Worm (Caenorhabditis elegans) whole organism, mixed stage, embryonic: Measurements from ENCODE around the gene cpin-1.

Experiments used
- M03D4.4 ChIP-seq: sonication (generic microtip); optimal IDR thresholded peaks from 2 replicates; lab custom pipeline; 2017; ENCODE audit warnings: mild to moderate bottlenecking, missing genetic modification characterization, missing compliant biosample characterization
- bed-3 ChIP-seq: fragments of 200-800 bp; sonication (Bioruptor generic); optimal IDR thresholded peaks from 3 replicates; lab custom pipeline; 2018; ENCODE audit warnings: mild to moderate bottlenecking, missing genetic modification characterization, moderate library complexity, missing compliant biosample characterization
- blmp-1 ChIP-seq: fragments of 150-350 bp; optimal IDR thresholded peaks from 2 replicates; lab custom pipeline; 2014; ENCODE audit warnings: missing biosample characterization, missing genetic modification characterization
- ceh-39 ChIP-seq: fragments of 150-350 bp; optimal IDR thresholded peaks from 2 replicates; lab custom pipeline; 2014; ENCODE audit warnings: missing biosample characterization, missing genetic modification characterization
- ceh-43 ChIP-seq: fragments of 200-800 bp; sonication (Bioruptor generic); optimal IDR thresholded peaks from 2 replicates; lab custom pipeline; 2018; ENCODE audit warnings: mild to moderate bottlenecking, missing genetic modification characterization, moderate library complexity, missing compliant biosample characterization
- ceh-83 ChIP-seq: fragments of 200-800 bp; sonication (Bioruptor generic); optimal IDR thresholded peaks from 2 replicates; lab custom pipeline; 2018; ENCODE audit warnings: mild to moderate bottlenecking, missing genetic modification characterization, missing compliant biosample characterization
- drap-1 ChIP-seq: fragments of 200-800 bp; sonication (Bioruptor generic); optimal IDR thresholded peaks from 3 replicates; lab custom pipeline; 2018; ENCODE audit warnings: mild to moderate bottlenecking, missing genetic modification characterization, missing compliant biosample characterization
- elt-1 ChIP-seq: sonication (generic microtip); optimal IDR thresholded peaks from 2 replicates; lab custom pipeline; 2017; ENCODE audit warnings: missing genetic modification characterization, mild to moderate bottlenecking, missing compliant biosample characterization, antibody characterized with exemption, moderate library complexity, borderline replicate concordance; ENCODE audit not compliant: insufficient read depth
- elt-3 ChIP-seq: fragments of 150-350 bp; optimal IDR thresholded peaks from 2 replicates; lab custom pipeline; 2014; ENCODE audit warnings: missing biosample characterization, missing genetic modification characterization
- flh-1 ChIP-seq: fragments of 200-800 bp; sonication (Bioruptor generic); optimal IDR thresholded peaks from 2 replicates; lab custom pipeline; 2018; ENCODE audit warnings: mild to moderate bottlenecking, missing genetic modification characterization, moderate library complexity, missing compliant biosample characterization
- ham-2 ChIP-seq: fragments of 200-800 bp; sonication (Bioruptor generic); optimal IDR thresholded peaks from 2 replicates; lab custom pipeline; 2018; ENCODE audit warnings: mild to moderate bottlenecking, missing genetic modification characterization, missing compliant biosample characterization
- lin-32 ChIP-seq: fragments of 200-800 bp; sonication (Bioruptor generic); optimal IDR thresholded peaks from 2 replicates; lab custom pipeline; 2018; ENCODE audit warnings: mild to moderate bottlenecking, missing genetic modification characterization, missing compliant biosample characterization
- lsy-2 ChIP-seq: fragments of 150-350 bp; optimal IDR thresholded peaks from 2 replicates; lab custom pipeline; 2014; ENCODE audit warnings: missing biosample characterization, missing genetic modification characterization
- mab-5 ChIP-seq: fragments of 150-350 bp; optimal IDR thresholded peaks from 2 replicates; lab custom pipeline; 2014; ENCODE audit warnings: missing biosample characterization, missing genetic modification characterization
- mep-1 ChIP-seq: fragments of 150-350 bp; optimal IDR thresholded peaks from 2 replicates; lab custom pipeline; 2017; ENCODE audit warnings: missing biosample characterization, missing genetic modification reagents, missing genetic modification characterization, inconsistent platforms
- mls-2 ChIP-seq: sonication (generic microtip); optimal IDR thresholded peaks from 2 replicates; lab custom pipeline; 2016; ENCODE audit warnings: mild to moderate bottlenecking, missing genetic modification characterization, moderate library complexity, missing compliant biosample characterization
- nhr-12 ChIP-seq: fragments of 150-350 bp; optimal IDR thresholded peaks from 2 replicates; lab custom pipeline; 2014; ENCODE audit warnings: missing biosample characterization, missing genetic modification characterization
- nhr-28 ChIP-seq: fragments of 150-350 bp; optimal IDR thresholded peaks from 2 replicates; lab custom pipeline; 2014; ENCODE audit warnings: missing biosample characterization, missing genetic modification characterization
- nhr-76 ChIP-seq: sonication (generic microtip); optimal IDR thresholded peaks from 2 replicates; lab custom pipeline; 2017; ENCODE audit warnings: missing biosample characterization, missing genetic modification characterization
- sem-2 ChIP-seq: fragments of 200-800 bp; sonication (Bioruptor generic); optimal IDR thresholded peaks from 2 replicates; lab custom pipeline; 2018; ENCODE audit warnings: mild to moderate bottlenecking, missing genetic modification characterization, missing compliant biosample characterization
- snpc-4 ChIP-seq: fragments of 150-350 bp; optimal IDR thresholded peaks from 2 replicates; lab custom pipeline; 2014; ENCODE audit warnings: missing biosample characterization, missing genetic modification characterization
- sptf-1 ChIP-seq: sonication (generic microtip); optimal IDR thresholded peaks from 2 replicates; lab custom pipeline; 2017; ENCODE audit warnings: mild to moderate bottlenecking, missing genetic modification characterization, moderate library complexity, missing compliant biosample characterization
- tbx-8 ChIP-seq: fragments of 200-800 bp; sonication (Bioruptor generic); optimal IDR thresholded peaks from 2 replicates; lab custom pipeline; 2018; ENCODE audit warnings: mild to moderate bottlenecking, missing genetic modification characterization, moderate library complexity, missing compliant biosample characterization
- unc-120 ChIP-seq: sonication (generic microtip); optimal IDR thresholded peaks from 2 replicates; lab custom pipeline; 2017; ENCODE audit warnings: missing genetic modification characterization, missing compliant biosample characterization; ENCODE audit not compliant: poor library complexity, severe bottlenecking
- unc-39 ChIP-seq: fragments of 150-350 bp; optimal IDR thresholded peaks from 2 replicates; lab custom pipeline; 2014; ENCODE audit warnings: missing biosample characterization, missing genetic modification characterization
- unc-62 ChIP-seq: fragments of 150-350 bp; optimal IDR thresholded peaks from 2 replicates; lab custom pipeline; 2014; ENCODE audit warnings: missing biosample characterization, missing genetic modification reagents, missing genetic modification characterization
- zip-8 ChIP-seq: fragments of 150-350 bp; optimal IDR thresholded peaks from 2 replicates; lab custom pipeline; 2014; ENCODE audit warnings: missing biosample characterization, missing genetic modification characterization
- ztf-11 ChIP-seq: fragments of 150-350 bp; optimal IDR thresholded peaks from 2 replicates; lab custom pipeline; 2014; ENCODE audit warnings: missing biosample characterization, missing genetic modification characterization

The cpin-1 gene

DNA sequence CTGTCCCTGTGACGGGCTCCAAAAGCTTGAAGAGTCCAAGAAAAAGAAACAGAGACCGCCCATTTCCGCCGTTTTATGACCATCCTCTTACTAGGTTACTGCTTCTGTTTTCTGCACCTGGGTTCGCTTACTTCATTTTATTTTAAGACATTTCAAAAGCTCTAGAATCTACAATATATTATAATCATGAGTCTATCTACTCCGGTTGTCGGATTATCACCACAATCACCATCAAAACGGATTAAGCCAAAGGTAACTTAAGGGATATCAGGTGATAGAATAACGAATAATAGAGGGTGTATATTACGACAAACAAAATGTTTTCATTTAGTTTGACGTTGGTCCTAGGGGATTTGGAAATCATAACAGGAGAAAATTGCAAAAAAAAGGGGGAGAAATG is 18.1 kb upstream of the cpin-1 start:
- TF ChIP-seq bed-3 (GFP tag; lab: Kevin White, UChicago) (no peak), mls-2 (tag; lab: Kevin White, UChicago) (no peak), ceh-83 (GFP tag; lab: Kevin White, UChicago) (no peak), lsy-2 (tag; lab: Kevin White, UChicago) (no peak), mep-1 (tag; lab: Kevin White, UChicago) (no peak)

- no peak for TF ChIP-seq snpc-4 (tag; lab: Kevin White, UChicago)
- no peak for TF ChIP-seq M03D4.4 (tag; lab: Kevin White, UChicago)
- TF ChIP-seq ceh-39 (tag; lab: Kevin White, UChicago), result no peak
- no peak for TF ChIP-seq mep-1 (tag; lab: Kevin White, UChicago)
Measured at ce11 chrIV:9438753-9439152, 11.7 kb upstream of the cpin-1 start.

ce11 chrIV:9440880-9441336 is 9.6 kb upstream of the cpin-1 start, which contains the start of gene idh-1:
idh-1 (minus strand) TSS chrIV:9441107.
- no peak for TF ChIP-seq flh-1 (GFP tag; lab: Kevin White, UChicago)
- no peak for TF ChIP-seq nhr-76
- no peak for TF ChIP-seq nhr-28 (tag; lab: Kevin White, UChicago)
- no peak for TF ChIP-seq mab-5 (tag; lab: Kevin White, UChicago)
- TF ChIP-seq unc-39 (tag; lab: Kevin White, UChicago), result no peak
- no peak for TF ChIP-seq blmp-1 (tag; lab: Kevin White, UChicago)
- TF ChIP-seq lin-32, result no peak
- no peak for TF ChIP-seq mep-1 (tag; lab: Kevin White, UChicago)
- TF ChIP-seq unc-120 (tag; lab: Kevin White, UChicago), result no peak

DNA sequence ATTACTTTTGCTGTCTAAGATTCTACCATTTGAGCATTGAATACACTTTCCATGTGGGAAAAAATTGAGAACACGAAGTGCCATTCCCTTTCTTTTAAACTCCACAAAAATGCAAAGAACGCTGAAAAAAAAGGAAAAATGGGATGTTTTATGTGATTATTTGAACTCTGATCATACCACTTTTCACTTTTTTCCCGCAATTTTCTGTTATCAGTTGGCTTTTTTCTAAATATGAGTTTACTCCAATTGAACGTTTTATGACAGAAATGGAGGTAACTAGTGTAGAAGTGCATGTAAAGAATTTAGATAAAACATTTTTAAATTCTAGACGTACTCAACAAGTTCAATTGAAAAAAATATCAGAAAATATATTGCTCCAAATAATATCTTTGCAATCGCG is 9.1 kb upstream of the cpin-1 start:
- no peak for TF ChIP-seq nhr-28 (tag; lab: Kevin White, UChicago)
- no peak for TF ChIP-seq lin-32
- TF ChIP-seq blmp-1 (tag; lab: Kevin White, UChicago), result no peak
- TF ChIP-seq unc-39 (tag; lab: Kevin White, UChicago), result no peak
- no peak for TF ChIP-seq sptf-1 (tag; lab: Kevin White, UChicago)
- TF ChIP-seq bed-3 (GFP tag; lab: Kevin White, UChicago), result no peak
- TF ChIP-seq ceh-39 (tag; lab: Kevin White, UChicago), result no peak
- TF ChIP-seq snpc-4 (tag; lab: Kevin White, UChicago), result no peak

DNA sequence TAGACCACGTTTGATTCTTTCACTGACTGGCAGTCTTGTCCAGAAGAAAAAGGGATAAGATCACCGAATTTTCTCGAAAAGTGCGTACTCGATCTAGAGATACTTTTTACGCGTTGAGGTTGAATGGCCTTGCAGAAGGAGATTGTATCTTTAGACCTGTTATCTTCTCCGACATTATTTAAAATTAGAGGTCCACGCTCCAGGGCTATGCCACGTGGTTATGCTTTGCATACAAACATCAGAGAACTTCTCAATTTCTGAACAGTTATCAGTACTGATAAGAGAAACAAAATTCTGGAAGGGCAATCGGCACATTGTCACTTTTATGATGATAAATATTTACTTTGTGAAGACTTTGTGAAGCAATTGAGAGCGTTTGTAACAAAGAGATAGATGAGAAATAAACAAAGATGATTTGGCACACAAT is 8.4 kb upstream of the cpin-1 start:
- TF ChIP-seq unc-120 (tag; lab: Kevin White, UChicago), result no peak
- peak; percentile 80 for TF ChIP-seq elt-1 (tag; lab: Kevin White, UChicago)

- TF ChIP-seq unc-62 (GFP tag; lab: Kevin White, UChicago) (no peak), elt-3 (tag; lab: Kevin White, UChicago) (no peak), bed-3 (GFP tag; lab: Kevin White, UChicago) (no peak), ceh-43 (GFP tag; lab: Kevin White, UChicago) (no peak), mab-5 (tag; lab: Kevin White, UChicago) (no peak), snpc-4 (tag; lab: Kevin White, UChicago) (no peak), sem-2 (GFP tag; lab: Kevin White, UChicago) (no peak), ham-2 (GFP tag; lab: Kevin White, UChicago) (no peak), drap-1 (GFP tag; lab: Kevin White, UChicago) (no peak), lin-32 (no peak), tbx-8 (no peak), ceh-39 (tag; lab: Kevin White, UChicago) (no peak), lsy-2 (tag; lab: Kevin White, UChicago) (no peak), ztf-11 (tag; lab: Kevin White, UChicago) (no peak), elt-1 (tag; lab: Kevin White, UChicago) (no peak), nhr-12 (no peak), zip-8 (tag; lab: Kevin White, UChicago) (no peak)
Measured at ce11 chrIV:9443940-9444339, 6.5 kb upstream of the cpin-1 start, which contains the start of gene F38E11.9. F38E11.9 (minus strand) TSS chrIV:9444040.
